Worm (Caenorhabditis elegans) whole organism, L2 larva: Measurements from ENCODE around the gene Y39A3B.1.

Experiments used
- aly-2 ChIP-seq: fragments of 150-350 bp; optimal IDR thresholded peaks from 2 replicates; lab custom pipeline; 2014; ENCODE audit warnings: missing biosample characterization, missing genetic modification characterization
- ama-1 ChIP-seq: fragments of 150-350 bp; optimal IDR thresholded peaks from 2 replicates; lab custom pipeline; 2018; ENCODE audit warnings: inconsistent platforms
- fos-1 ChIP-seq: fragments of 150-350 bp; optimal IDR thresholded peaks from 2 replicates; lab custom pipeline; 2014; ENCODE audit warnings: missing biosample characterization, missing genetic modification characterization
- lin-13 ChIP-seq: fragments of 150-350 bp; optimal IDR thresholded peaks from 2 replicates; lab custom pipeline; 2014; ENCODE audit warnings: missing biosample characterization, missing genetic modification reagents, missing genetic modification characterization
- lin-39 ChIP-seq: fragments of 150-350 bp; optimal IDR thresholded peaks from 2 replicates; lab custom pipeline; 2014; ENCODE audit warnings: missing biosample characterization, missing genetic modification reagents, missing genetic modification characterization
- lsy-2 ChIP-seq, 2 experiments: fragments of 150-350 bp in 1 of 2; sonication (generic microtip) in 1 of 2; optimal IDR thresholded peaks; 2 replicates each; lab custom pipeline; 2014 to 2017; ENCODE audit warnings: missing biosample characterization in 2 of 2, missing genetic modification characterization in 2 of 2
- mdl-1 ChIP-seq, 2 experiments: fragments of 150-350 bp in 1 of 2; sonication (generic microtip) in 1 of 2; optimal IDR thresholded peaks; 2 replicates each; lab custom pipeline; 2017; ENCODE audit warnings: missing biosample characterization in 2 of 2, missing genetic modification characterization in 2 of 2
- nhr-12 ChIP-seq: fragments of 150-350 bp; optimal IDR thresholded peaks from 2 replicates; lab custom pipeline; 2014; ENCODE audit warnings: missing biosample characterization, missing genetic modification characterization
- nhr-237 ChIP-seq: fragments of 150-350 bp; optimal IDR thresholded peaks from 2 replicates; lab custom pipeline; 2014; ENCODE audit warnings: missing biosample characterization, missing genetic modification characterization
- skn-1 ChIP-seq: sonication (generic microtip); optimal IDR thresholded peaks from 2 replicates; lab custom pipeline; 2017; ENCODE audit warnings: missing biosample characterization, missing genetic modification characterization
- sma-9 ChIP-seq, 2 experiments: fragments of 150-350 bp in 1 of 2; sonication (generic microtip) in 1 of 2; optimal IDR thresholded peaks; 2 replicates each; lab custom pipeline; 2014 to 2016; ENCODE audit warnings: missing genetic modification characterization in 2 of 2, mild to moderate bottlenecking in 1 of 2, missing biosample characterization in 1 of 2, missing compliant biosample characterization in 1 of 2, missing genetic modification reagents in 1 of 2, moderate library complexity in 1 of 2
- unc-39 ChIP-seq: fragments of 150-350 bp; optimal IDR thresholded peaks from 2 replicates; lab custom pipeline; 2014; ENCODE audit warnings: missing biosample characterization, missing genetic modification characterization

- TF ChIP-seq nhr-12 (tag; lab: Kevin White, UChicago) (no peak), ama-1 (no peak), skn-1 (tag; lab: Kevin White, UChicago) (no peak), aly-2 (no peak), unc-39 (tag; lab: Kevin White, UChicago) (no peak), mdl-1 (tag; optimal IDR thresholded peaks at IDR 0.05; lab: Kevin White, UChicago) (no peak), lsy-2 (tag; optimal IDR thresholded peaks at IDR 0.05; lab: Kevin White, UChicago) (no peak), sma-9 (GFP tag; optimal IDR thresholded peaks at IDR 0.05; lab: Kevin White, UChicago) (no peak), sma-9 (tag; optimal IDR thresholded peaks at IDR 0.05; lab: Kevin White, UChicago) (no peak), nhr-237 (tag; lab: Kevin White, UChicago) (no peak), fos-1 (no peak), lin-39 (no peak), lin-13 (GFP tag; lab: Kevin White, UChicago) (no peak)
Measured at ce11 chrIII:2015494-2015893, 9.7 kb downstream of the Y39A3B.1 start.
